Fruit fly (Drosophila melanogaster): ENCODE measurements around the gene MSAmiP.

dm6 chr3R:16936319-16936718 lies 40.2 kb upstream of the MSAmiP start:
- TF ChIP-seq CG7045 (GFP tag; optimal IDR thresholded peaks at IDR 0.05) (no peak), cnc (optimal IDR thresholded peaks at IDR 0.05) (no peak), Mnt (GFP tag; optimal IDR thresholded peaks at IDR 0.05) (no peak), Crg-1 (GFP tag; optimal IDR thresholded peaks at IDR 0.05) (no peak)

Measured in whole organism, adult.